Worm (Caenorhabditis elegans) whole organism, L1 larva: ENCODE results near the gene sru-39.

ENCODE experiments used
- F16B12.6 ChIP-seq: fragments of 150-350 bp; optimal IDR thresholded peaks from 2 replicates; lab custom pipeline; 2014; ENCODE audit warnings: missing biosample characterization, missing genetic modification characterization
- ces-1 ChIP-seq: fragments of 150-350 bp; optimal IDR thresholded peaks from 2 replicates; lab custom pipeline; 2014; ENCODE audit warnings: missing biosample characterization, missing genetic modification reagents, missing genetic modification characterization
- fkh-10 ChIP-seq: sonication (generic microtip); optimal IDR thresholded peaks from 2 replicates; lab custom pipeline; 2017; ENCODE audit warnings: missing biosample characterization, missing genetic modification reagents, missing genetic modification characterization
- fos-1 ChIP-seq: fragments of 150-350 bp; optimal IDR thresholded peaks from 2 replicates; lab custom pipeline; 2014; ENCODE audit warnings: missing biosample characterization, missing genetic modification characterization
- lsy-2 ChIP-seq, 2 experiments: fragments of 150-350 bp; optimal IDR thresholded peaks; 2 replicates each; lab custom pipeline; 2014; ENCODE audit warnings: missing biosample characterization in 2 of 2, missing genetic modification characterization in 2 of 2
- mdl-1 ChIP-seq, 2 experiments: fragments of 150-350 bp; optimal IDR thresholded peaks; 2 replicates each; lab custom pipeline; 2014 to 2017; ENCODE audit warnings: missing biosample characterization in 2 of 2, missing genetic modification characterization in 2 of 2, inconsistent platforms in 1 of 2
- nhr-11 ChIP-seq: fragments of 150-350 bp; optimal IDR thresholded peaks from 2 replicates; lab custom pipeline; 2014; ENCODE audit warnings: missing biosample characterization, missing genetic modification characterization
- snpc-4 ChIP-seq: fragments of 150-350 bp; optimal IDR thresholded peaks from 2 replicates; lab custom pipeline; 2014; ENCODE audit warnings: missing biosample characterization, missing genetic modification characterization
- zag-1 ChIP-seq: fragments of 150-350 bp; optimal IDR thresholded peaks from 2 replicates; lab custom pipeline; 2014; ENCODE audit warnings: missing biosample characterization, missing genetic modification characterization

ce11 chrV:9841376-9841775 is 38.1 kb downstream of the sru-39 start, which contains the start of gene sru-36:
- no peak for TF ChIP-seq lsy-2 (tag; optimal IDR thresholded peaks at IDR 0.05; lab: Kevin White, UChicago)
- no peak for TF ChIP-seq zag-1 (tag; lab: Kevin White, UChicago)
- TF ChIP-seq fos-1 = no peak
- TF ChIP-seq snpc-4 (tag; lab: Kevin White, UChicago) = no peak
- no peak for TF ChIP-seq ces-1 (GFP tag; lab: Kevin White, UChicago)
- no peak for TF ChIP-seq nhr-11
- no peak for TF ChIP-seq fkh-10
- no peak for TF ChIP-seq mdl-1 (tag; optimal IDR thresholded peaks at IDR 0.05; lab: Kevin White, UChicago)
- no peak for TF ChIP-seq F16B12.6 (tag; lab: Kevin White, UChicago)
